Fruit fly (Drosophila melanogaster): ENCODE data around the gene CecC.

The CecC gene

DNA sequence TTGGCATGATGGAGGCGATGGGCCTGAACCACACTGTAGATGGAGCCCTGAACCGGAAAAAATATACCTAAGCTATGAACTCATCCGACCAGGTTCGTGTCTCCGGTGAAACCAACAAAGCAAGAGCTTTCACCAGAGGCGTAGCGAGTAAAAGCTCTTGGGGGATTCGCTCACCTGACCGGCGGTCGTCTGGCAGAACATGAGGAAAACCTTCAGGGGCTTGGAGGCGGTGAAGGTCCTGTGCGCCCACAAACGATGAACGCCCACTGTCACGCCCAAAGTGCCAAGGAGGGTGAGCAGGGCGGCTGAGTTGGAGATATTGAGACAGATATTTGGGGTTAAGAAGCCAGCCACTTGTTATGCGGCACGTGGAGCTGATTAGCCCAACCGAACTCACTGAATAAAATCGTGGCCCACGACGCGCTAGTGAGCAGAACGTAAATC, 20.7 kb upstream of the CecC start (continued):
- TF ChIP-seq ATbp (GFP tag; optimal IDR thresholded peaks at IDR 0.05) = peak; percentile 14
- peak; percentile 36 for TF ChIP-seq schlank (tag; optimal IDR thresholded peaks at IDR 0.05)
- TF ChIP-seq CG4360 (GFP tag; IDR thresholded peaks at IDR 0.05) = no peak; the same call in 1 of the 2 replicates
- TF ChIP-seq Taf1 (GFP tag; IDR thresholded peaks at IDR 0.05) = peak; percentile 21; the same call in 1 of the 2 replicates
- TF ChIP-seq ewg (GFP tag; optimal IDR thresholded peaks at IDR 0.05) = no peak
- TF ChIP-seq CG12104 (GFP tag; optimal IDR thresholded peaks at IDR 0.05) = no peak
- peak; percentile 37 for TF ChIP-seq CG1603 (tag; optimal IDR thresholded peaks at IDR 0.05)
- TF ChIP-seq CG17186 (GFP tag; optimal IDR thresholded peaks at IDR 0.05) = no peak
- TF ChIP-seq Spps (tag; optimal IDR thresholded peaks at IDR 0.05) = no peak
- peak; percentile 40 for TF ChIP-seq CG15601 (tag; optimal IDR thresholded peaks at IDR 0.05)
- TF ChIP-seq twi (tag; optimal IDR thresholded peaks at IDR 0.05) = no peak
- no peak for TF ChIP-seq vfl (GFP tag; optimal IDR thresholded peaks at IDR 0.05)
- no peak for TF ChIP-seq CG13624 (GFP tag; optimal IDR thresholded peaks at IDR 0.05)
- no peak for TF ChIP-seq CG16815 (GFP tag; optimal IDR thresholded peaks at IDR 0.05)
- no peak for TF ChIP-seq gsb-n (tag; optimal IDR thresholded peaks at IDR 0.05)
- TF ChIP-seq CG1602 (GFP tag; optimal IDR thresholded peaks at IDR 0.05) = no peak
- no peak for TF ChIP-seq D (optimal IDR thresholded peaks at IDR 0.05)
- no peak for TF ChIP-seq D (GFP tag; optimal IDR thresholded peaks at IDR 0.05)
- TF ChIP-seq slbo (GFP tag; IDR thresholded peaks at IDR 0.05) = peak; percentile 83
- TF ChIP-seq dmrt11E (tag; optimal IDR thresholded peaks at IDR 0.05) = no peak
- peak; percentile 4 for TF ChIP-seq CG9876 (GFP tag; optimal IDR thresholded peaks at IDR 0.05)
- TF ChIP-seq Oaz (GFP tag; IDR thresholded peaks at IDR 0.05) = 0 out of 2 replicates have a peak, but pooled peaks have one; percentile 14
- TF ChIP-seq CG12071 (GFP tag; optimal IDR thresholded peaks at IDR 0.05) = peak; percentile 35
- TF ChIP-seq CG2889 (GFP tag; IDR thresholded peaks at IDR 0.05) = 0 out of 3 replicates have a peak, but pooled peaks have one; percentile 4
- TF ChIP-seq CG7928 (GFP tag; optimal IDR thresholded peaks at IDR 0.05) = peak; percentile 93
- peak; percentile 78 for TF ChIP-seq HmgZ (tag; optimal IDR thresholded peaks at IDR 0.05)
- peak; percentile 59 for TF ChIP-seq CG2678 (tag; optimal IDR thresholded peaks at IDR 0.05)
- no peak for TF ChIP-seq az2 (GFP tag; optimal IDR thresholded peaks at IDR 0.05)
- TF ChIP-seq Side (GFP tag; optimal IDR thresholded peaks at IDR 0.05) = peak; percentile 5
- peak; percentile 8 for TF ChIP-seq Ets97D (GFP tag; optimal IDR thresholded peaks at IDR 0.05)
- peak; percentile 59; the same call in 1 of the 3 replicates for TF ChIP-seq CG11695 (GFP tag; IDR thresholded peaks at IDR 0.05)
- TF ChIP-seq CG8388 (GFP tag; optimal IDR thresholded peaks at IDR 0.05) = no peak
- TF ChIP-seq PHDP (tag; optimal IDR thresholded peaks at IDR 0.05) = peak; percentile 47
- no peak for TF ChIP-seq Hr39 (optimal IDR thresholded peaks at IDR 0.05)
- no peak for TF ChIP-seq fd102C (GFP tag; optimal IDR thresholded peaks at IDR 0.05)
- TF ChIP-seq Poxn (GFP tag; IDR thresholded peaks at IDR 0.05) = no peak
- no peak for TF ChIP-seq nerfin-2 (GFP tag; IDR thresholded peaks at IDR 0.05; ENCODE audit: partially characterized antibody)
- peak; percentile 71 for TF ChIP-seq Fer1 (GFP tag; optimal IDR thresholded peaks at IDR 0.05)
- no peak for TF ChIP-seq sna (GFP tag; IDR thresholded peaks at IDR 0.05; ENCODE audit: partially characterized antibody)
- TF ChIP-seq ase (GFP tag; IDR thresholded peaks at IDR 0.05) = peak; percentile 43; the same call in 1 of the 3 replicates
- no peak for TF ChIP-seq pfk (GFP tag; optimal IDR thresholded peaks at IDR 0.05)
- TF ChIP-seq MESR4 (GFP tag; optimal IDR thresholded peaks at IDR 0.05) = peak; percentile 22
- no peak for TF ChIP-seq NK7.1 (GFP tag; optimal IDR thresholded peaks at IDR 0.05)
- TF ChIP-seq Chrac-16 (GFP tag; optimal IDR thresholded peaks at IDR 0.05) = peak; percentile 30
- TF ChIP-seq yki (optimal IDR thresholded peaks at IDR 0.05) = no peak
- TF ChIP-seq sisA (GFP tag; IDR thresholded peaks at IDR 0.05) = no peak
- no peak for TF ChIP-seq jumu (GFP tag; optimal IDR thresholded peaks at IDR 0.05)
- TF ChIP-seq Mes4 (GFP tag; optimal IDR thresholded peaks at IDR 0.05) = no peak
- peak; percentile 6 for TF ChIP-seq CG33213 (GFP tag; optimal IDR thresholded peaks at IDR 0.05)
- TF ChIP-seq Dll (GFP tag; IDR thresholded peaks at IDR 0.05; ENCODE audit: partially characterized antibody) = no peak
- no peak for TF ChIP-seq Atf-2 (GFP tag; optimal IDR thresholded peaks at IDR 0.05)
- TF ChIP-seq ci (GFP tag; IDR thresholded peaks at IDR 0.05) = peak; percentile 55; the same call in 1 of the 3 replicates

Data from whole organism, embryonic.